Worm (Caenorhabditis elegans) whole organism, L2 larva: ENCODE results near the gene F41D9.2.

ENCODE experiments used
- aly-2 ChIP-seq: fragments of 150-350 bp; optimal IDR thresholded peaks from 2 replicates; lab custom pipeline; 2014; ENCODE audit warnings: missing biosample characterization, missing genetic modification characterization
- ama-1 ChIP-seq: fragments of 150-350 bp; optimal IDR thresholded peaks from 2 replicates; lab custom pipeline; 2018; ENCODE audit warnings: inconsistent platforms
- dmd-4 ChIP-seq: sonication (generic microtip); optimal IDR thresholded peaks from 2 replicates; lab custom pipeline; 2017; ENCODE audit warnings: missing biosample characterization, missing genetic modification characterization
- egl-27 ChIP-seq: sonication (generic microtip); optimal IDR thresholded peaks from 3 replicates; lab custom pipeline; 2017; ENCODE audit warnings: missing biosample characterization, missing genetic modification reagents, missing genetic modification characterization
- lin-13 ChIP-seq: fragments of 150-350 bp; optimal IDR thresholded peaks from 2 replicates; lab custom pipeline; 2014; ENCODE audit warnings: missing biosample characterization, missing genetic modification reagents, missing genetic modification characterization
- lsy-2 ChIP-seq, 2 experiments: fragments of 150-350 bp in 1 of 2; sonication (generic microtip) in 1 of 2; optimal IDR thresholded peaks; 2 replicates each; lab custom pipeline; 2014 to 2017; ENCODE audit warnings: missing biosample characterization in 2 of 2, missing genetic modification characterization in 2 of 2
- nhr-129 ChIP-seq: fragments of 150-350 bp; optimal IDR thresholded peaks from 2 replicates; lab custom pipeline; 2014; ENCODE audit warnings: missing biosample characterization, missing genetic modification characterization
- nhr-21 ChIP-seq: fragments of 150-350 bp; optimal IDR thresholded peaks from 2 replicates; lab custom pipeline; 2014; ENCODE audit warnings: missing biosample characterization, missing genetic modification characterization
- nhr-77 ChIP-seq: fragments of 150-350 bp; optimal IDR thresholded peaks from 2 replicates; lab custom pipeline; 2014; ENCODE audit warnings: missing biosample characterization, missing genetic modification characterization
- sma-3 ChIP-seq: sonication (generic microtip); optimal IDR thresholded peaks from 2 replicates; lab custom pipeline; 2016; ENCODE audit warnings: missing genetic modification reagents, missing genetic modification characterization, missing compliant biosample characterization
- zag-1 ChIP-seq: fragments of 150-350 bp; optimal IDR thresholded peaks from 2 replicates; lab custom pipeline; 2014; ENCODE audit warnings: missing biosample characterization, missing genetic modification characterization
- ztf-1 ChIP-seq: fragments of 200-800 bp; sonication (Bioruptor generic); conservative IDR thresholded peaks from 2 replicates; pipeline ENCODE4 v1.3.6; 2022; ENCODE audit warnings: missing genetic modification characterization, missing compliant biosample characterization
- ztf-11 ChIP-seq: sonication (generic microtip); optimal IDR thresholded peaks from 2 replicates; lab custom pipeline; 2017; ENCODE audit warnings: missing biosample characterization, missing genetic modification characterization

DNA sequence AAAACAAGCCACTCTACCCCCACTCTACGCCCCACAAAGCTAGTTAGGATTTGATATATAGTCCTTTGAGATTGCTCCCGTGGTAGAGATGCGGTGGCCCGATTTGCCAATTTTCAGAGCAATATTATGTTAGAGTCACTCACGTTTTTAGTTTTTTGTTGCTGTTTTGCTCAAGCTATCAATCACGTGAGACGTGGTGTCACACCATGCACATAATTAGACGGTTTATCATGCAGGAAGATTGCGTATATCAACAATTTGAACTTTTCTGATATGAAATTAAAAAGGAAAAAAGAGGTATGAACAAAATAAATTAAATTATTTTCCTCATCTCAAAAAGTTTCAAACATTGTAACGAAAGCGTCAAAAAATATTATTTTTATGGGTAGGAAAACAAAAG lies 28.4 kb downstream of the F41D9.2 start:
- TF ChIP-seq lin-13 (GFP tag; lab: Kevin White, UChicago) = no peak
- no peak for TF ChIP-seq lsy-2 (tag; optimal IDR thresholded peaks at IDR 0.05; lab: Kevin White, UChicago)
- no peak for TF ChIP-seq ztf-1 (GFP tag; lab: Robert Waterston, UW)
- no peak for TF ChIP-seq zag-1 (tag; lab: Kevin White, UChicago)
- no peak for TF ChIP-seq ama-1 (lab: Kevin White, UChicago)
- TF ChIP-seq egl-27 (tag; lab: Kevin White, UChicago) = no peak
- no peak for TF ChIP-seq dmd-4 (tag; lab: Kevin White, UChicago)
- no peak for TF ChIP-seq sma-3
- TF ChIP-seq aly-2 (tag; lab: Kevin White, UChicago) = no peak
- TF ChIP-seq ztf-11 (tag; lab: Kevin White, UChicago) = no peak
- TF ChIP-seq nhr-129 = no peak
- TF ChIP-seq nhr-77 (tag; lab: Kevin White, UChicago) = no peak
- TF ChIP-seq nhr-21 (tag; lab: Kevin White, UChicago) = no peak
